Worm (Caenorhabditis elegans) whole organism, early embryonic: ENCODE data around the gene cfp-1.

Source experiments
- B0310.2 ChIP-seq: sonication (generic microtip); optimal IDR thresholded peaks from 2 replicates; lab custom pipeline; 2016; ENCODE audit warnings: mild to moderate bottlenecking, missing genetic modification characterization, missing compliant biosample characterization
- F13C5.2 ChIP-seq: sonication (generic microtip); optimal IDR thresholded peaks from 2 replicates; lab custom pipeline; 2017; ENCODE audit warnings: mild to moderate bottlenecking, missing genetic modification characterization, inconsistent platforms, missing compliant biosample characterization
- ceh-13 ChIP-seq: fragments of 200-800 bp; sonication (Bioruptor generic); optimal IDR thresholded peaks from 2 replicates; lab custom pipeline; 2018; ENCODE audit warnings: mild to moderate bottlenecking, missing genetic modification characterization, missing compliant biosample characterization
- ceh-36 ChIP-seq: sonication (generic microtip); optimal IDR thresholded peaks from 2 replicates; lab custom pipeline; 2016; ENCODE audit warnings: missing genetic modification characterization, inconsistent platforms, missing compliant biosample characterization
- ets-7 ChIP-seq: sonication (generic microtip); optimal IDR thresholded peaks from 2 replicates; lab custom pipeline; 2016; ENCODE audit warnings: missing genotype, missing genetic modification characterization, missing compliant biosample characterization
- flt-1 ChIP-seq: fragments of 200-800 bp; sonication (Bioruptor generic); IDR thresholded peaks from 2 replicates; pipeline ENCODE4 v1.3.6; 2022; ENCODE audit warnings: missing genetic modification characterization, missing compliant biosample characterization
- hnd-1 ChIP-seq: sonication (generic microtip); optimal IDR thresholded peaks from 2 replicates; lab custom pipeline; 2016; ENCODE audit warnings: missing genetic modification characterization, missing compliant biosample characterization
- sea-1 ChIP-seq: fragments of 200-800 bp; sonication (Bioruptor generic); conservative IDR thresholded peaks from 2 replicates; pipeline ENCODE4 v1.3.6; 2022; ENCODE audit warnings: missing genetic modification characterization, missing compliant biosample characterization
- tbx-11 ChIP-seq: fragments of 200-800 bp; sonication (Bioruptor generic); IDR thresholded peaks from 2 replicates; pipeline ENCODE4 v1.3.6; 2022; ENCODE audit warnings: missing genetic modification characterization, missing compliant biosample characterization

cfp-1 gene

ce11 chrIV:14129091-14129490, 51.9 kb downstream of the cfp-1 start, which contains the start of gene srz-42:
Gene srz-42 (plus strand): TSS chrIV:14129391.
- TF ChIP-seq B0310.2 (tag; lab: Kevin White, UChicago): no peak
- no peak for TF ChIP-seq flt-1 (GFP tag; lab: Robert Waterston, UW)
- no peak for TF ChIP-seq hnd-1 (tag; lab: Kevin White, UChicago)
- TF ChIP-seq tbx-11 (GFP tag; lab: Robert Waterston, UW): no peak
- TF ChIP-seq ets-7 (tag; lab: Kevin White, UChicago): no peak
- TF ChIP-seq ceh-13: no peak
- no peak for TF ChIP-seq ceh-36 (tag; lab: Kevin White, UChicago)

ce11 chrIV:14131770-14132169, 54.5 kb downstream of the cfp-1 start, which contains the start of gene srz-59:
Gene srz-59 (plus strand): TSS chrIV:14132070.
- TF ChIP-seq ceh-36 (tag; lab: Kevin White, UChicago) (no peak), F13C5.2 (tag; lab: Kevin White, UChicago) (no peak), sea-1 (GFP tag; lab: Robert Waterston, UW) (no peak), ceh-13 (no peak)
